Fruit fly (Drosophila melanogaster): ENCODE measurements around the gene CG15385.

The CG15385 gene

DNA sequence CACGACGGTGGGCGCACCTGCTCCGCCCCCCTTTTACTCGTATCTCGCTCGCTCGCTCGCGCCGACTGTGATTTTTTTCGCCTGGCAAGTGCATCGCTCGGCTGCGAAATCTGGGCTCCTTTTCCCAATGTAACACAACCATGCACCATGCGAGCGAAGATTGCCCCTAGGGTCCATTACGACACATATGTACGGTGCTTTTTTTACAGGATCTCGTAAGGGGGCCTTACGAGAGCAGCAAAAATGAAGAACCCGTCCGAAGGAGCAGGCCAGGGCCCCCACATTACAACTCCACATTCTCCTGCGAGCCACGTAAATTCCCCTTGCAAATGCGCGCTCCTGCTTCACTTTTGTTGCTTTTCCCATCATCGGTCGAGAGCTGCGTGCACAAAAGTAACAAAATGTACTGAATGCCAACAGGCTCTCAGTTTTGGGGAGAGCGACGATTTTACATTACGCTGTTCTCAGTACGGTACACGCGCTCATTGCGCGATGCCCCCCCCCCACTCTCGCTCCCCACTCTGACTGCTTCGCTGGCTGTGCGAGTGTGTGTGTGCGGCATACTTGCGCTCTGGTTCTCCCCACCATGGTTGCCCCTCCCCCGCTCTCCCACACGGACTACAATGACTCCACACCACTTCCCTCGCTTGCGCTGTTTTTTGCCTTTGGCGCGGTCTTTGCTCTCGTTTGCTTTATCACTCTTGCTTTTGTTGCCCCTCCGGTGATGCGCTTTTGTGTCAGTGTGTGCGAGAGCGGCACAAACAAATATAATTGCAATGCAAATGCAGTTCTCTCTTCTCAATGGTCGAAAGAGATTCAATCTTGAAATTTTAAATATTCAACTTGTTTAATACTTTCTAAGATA is 9.3 kb downstream of the CG15385 start (continued):
- TF ChIP-seq CG7271 (tag; optimal IDR thresholded peaks at IDR 0.05): no peak
- no peak for TF ChIP-seq da (GFP tag; optimal IDR thresholded peaks at IDR 0.05)
- no peak for TF ChIP-seq Tbp (GFP tag; optimal IDR thresholded peaks at IDR 0.05)
- no peak for TF ChIP-seq CG17328 (GFP tag; IDR thresholded peaks at IDR 0.05)
- no peak for TF ChIP-seq fd64A (GFP tag; optimal IDR thresholded peaks at IDR 0.05)
- TF ChIP-seq dpn (GFP tag; optimal IDR thresholded peaks at IDR 0.05): no peak
- no peak for TF ChIP-seq usp (GFP tag; optimal IDR thresholded peaks at IDR 0.05)
- no peak for TF ChIP-seq GATAe (GFP tag; conservative IDR thresholded peaks at IDR 0.05)
- TF ChIP-seq CG11085 (GFP tag; IDR thresholded peaks at IDR 0.05): no peak
- TF ChIP-seq repo (GFP tag; optimal IDR thresholded peaks at IDR 0.05): no peak
- no peak for TF ChIP-seq shn (GFP tag; optimal IDR thresholded peaks at IDR 0.05)
- no peak for TF ChIP-seq Sox102F (GFP tag; optimal IDR thresholded peaks at IDR 0.05)
- no peak for TF ChIP-seq Oli (tag; optimal IDR thresholded peaks at IDR 0.05)
- TF ChIP-seq vfl (GFP tag; optimal IDR thresholded peaks at IDR 0.05): no peak
- TF ChIP-seq CG10462 (GFP tag; optimal IDR thresholded peaks at IDR 0.05): no peak
- peak; percentile 76 for TF ChIP-seq ci (GFP tag; IDR thresholded peaks at IDR 0.05)
- no peak for TF ChIP-seq CG8388 (GFP tag; optimal IDR thresholded peaks at IDR 0.05)
- TF ChIP-seq unpg (GFP tag; optimal IDR thresholded peaks at IDR 0.05): no peak
- peak; percentile 27; the same call in 1 of the 2 replicates for TF ChIP-seq vvl (GFP tag; IDR thresholded peaks at IDR 0.05)

DNA sequence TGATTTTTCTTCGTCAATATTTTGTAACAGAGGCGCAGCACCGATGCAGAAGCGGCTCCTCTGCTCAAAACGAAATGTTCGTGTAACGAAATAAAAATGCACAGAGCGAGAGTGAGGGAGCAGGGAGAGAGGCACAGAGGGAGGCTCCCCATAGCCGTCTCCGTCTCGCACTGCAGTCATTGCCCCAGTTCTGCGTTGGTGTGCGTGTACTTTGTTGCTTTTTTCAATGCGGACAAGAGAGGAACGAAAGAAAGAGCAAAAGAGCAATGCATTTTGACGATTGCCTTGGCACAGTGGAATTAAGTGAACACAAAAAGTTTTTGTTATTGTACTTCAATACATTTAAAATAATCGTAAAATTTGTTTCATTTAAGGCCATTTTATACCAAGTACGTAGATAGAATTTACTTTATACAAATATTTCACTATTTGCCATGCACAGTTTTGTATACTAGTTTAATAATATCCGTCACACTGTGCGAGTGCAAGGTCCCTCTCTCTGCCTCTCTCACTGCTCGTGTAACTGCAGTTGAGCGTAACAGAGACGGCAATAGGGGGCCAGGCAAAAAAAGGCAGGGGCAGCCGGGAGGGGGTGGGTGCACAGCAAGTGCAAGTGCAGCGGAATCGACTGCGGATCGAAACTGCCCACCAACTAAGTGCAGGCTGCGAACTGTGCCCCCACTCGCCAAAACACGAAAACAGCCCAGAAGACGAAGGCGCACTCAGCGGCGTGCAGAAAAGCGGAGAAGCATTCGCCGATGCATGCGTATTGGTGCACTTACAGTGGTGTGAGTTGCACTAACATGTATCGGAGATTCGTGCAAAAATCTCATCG is 10.1 kb downstream of the CG15385 start:
- TF ChIP-seq CG9932 (GFP tag; IDR thresholded peaks at IDR 0.05): no peak
- peak; percentile 99 for TF ChIP-seq unpg (GFP tag; optimal IDR thresholded peaks at IDR 0.05)
- TF ChIP-seq gcm2 (GFP tag; optimal IDR thresholded peaks at IDR 0.05): peak; percentile 95
- peak; percentile 97 for TF ChIP-seq ind (GFP tag; optimal IDR thresholded peaks at IDR 0.05)
- TF ChIP-seq CG3847 (GFP tag; IDR thresholded peaks at IDR 0.05): peak; percentile 89
- TF ChIP-seq croc (GFP tag; conservative IDR thresholded peaks at IDR 0.05): peak; percentile 100
- TF ChIP-seq seq (GFP tag; IDR thresholded peaks at IDR 0.05): peak; percentile 98
- peak; percentile 99 for TF ChIP-seq CG7556 (GFP tag; optimal IDR thresholded peaks at IDR 0.05)
- peak; percentile 93 for TF ChIP-seq CG10147 (GFP tag; optimal IDR thresholded peaks at IDR 0.05)
- peak; percentile 100 for TF ChIP-seq CG17359 (tag; optimal IDR thresholded peaks at IDR 0.05)
- TF ChIP-seq sug (tag; optimal IDR thresholded peaks at IDR 0.05): peak; percentile 69
- no peak for TF ChIP-seq pfk (GFP tag; optimal IDR thresholded peaks at IDR 0.05)
- peak; percentile 85 for TF ChIP-seq CG14965 (GFP tag; optimal IDR thresholded peaks at IDR 0.05; ENCODE audit: borderline replicate concordance)
- peak; percentile 81 for TF ChIP-seq MBD-R2 (GFP tag; IDR thresholded peaks at IDR 0.05)
- TF ChIP-seq CG31365 (tag; optimal IDR thresholded peaks at IDR 0.05): peak; percentile 91
- peak; percentile 99 for TF ChIP-seq sisA (GFP tag; IDR thresholded peaks at IDR 0.05)
- TF ChIP-seq Spps (tag; optimal IDR thresholded peaks at IDR 0.05): peak; percentile 100
- TF ChIP-seq CG2202 (tag; optimal IDR thresholded peaks at IDR 0.05): peak; percentile 100
- TF ChIP-seq prd (optimal IDR thresholded peaks at IDR 0.05): no peak
- peak; percentile 99 for TF ChIP-seq prd (GFP tag; IDR thresholded peaks at IDR 0.05)
- peak; percentile 97 for TF ChIP-seq CG30431 (GFP tag; optimal IDR thresholded peaks at IDR 0.05)
- TF ChIP-seq CG8765 (GFP tag; IDR thresholded peaks at IDR 0.05): peak; percentile 99
- peak; percentile 90 for TF ChIP-seq CG15073 (GFP tag; optimal IDR thresholded peaks at IDR 0.05)
- no peak for TF ChIP-seq Poxn (GFP tag; IDR thresholded peaks at IDR 0.05)
- peak; percentile 99 for TF ChIP-seq CG8290 (GFP tag; optimal IDR thresholded peaks at IDR 0.05)
- peak; percentile 95 to 98 for TF ChIP-seq CG8290 (tag; optimal IDR thresholded peaks at IDR 0.05)
- peak; percentile 92 for TF ChIP-seq toy (GFP tag; IDR thresholded peaks at IDR 0.05)
- TF ChIP-seq Dad (GFP tag; optimal IDR thresholded peaks at IDR 0.05): peak; percentile 97
- peak; percentile 97 for TF ChIP-seq trh (GFP tag; optimal IDR thresholded peaks at IDR 0.05)
- TF ChIP-seq h (optimal IDR thresholded peaks at IDR 0.05): no peak
- TF ChIP-seq wek (GFP tag; optimal IDR thresholded peaks at IDR 0.05): peak; percentile 94
- peak; percentile 89 for TF ChIP-seq CG11085 (GFP tag; IDR thresholded peaks at IDR 0.05)
